Worm (Caenorhabditis elegans) whole organism, young adult: ENCODE results near the gene ugt-36.

Experiments used
- B0019.2 ChIP-seq: fragments of 200-800 bp; sonication (Bioruptor generic); conservative IDR thresholded peaks from 2 replicates; pipeline ENCODE4 v1.3.6; 2022; ENCODE audit warnings: missing genetic modification reagents, missing genetic modification characterization, missing compliant biosample characterization
- F10E7.11 ChIP-seq: sonication (generic microtip); optimal IDR thresholded peaks from 2 replicates; lab custom pipeline; 2017; ENCODE audit warnings: mild to moderate bottlenecking, missing genetic modification characterization, moderate library complexity, missing compliant biosample characterization
- F22D6.2 ChIP-seq: sonication (generic microtip); optimal IDR thresholded peaks from 2 replicates; lab custom pipeline; 2016; ENCODE audit warnings: mild to moderate bottlenecking, missing genetic modification characterization, missing compliant biosample characterization
- K12H6.12 ChIP-seq: fragments of 200-800 bp; sonication (Bioruptor generic); optimal IDR thresholded peaks from 2 replicates; lab custom pipeline; 2018; ENCODE audit warnings: mild to moderate bottlenecking, missing genetic modification characterization, missing compliant biosample characterization
- Y53F4B.3 ChIP-seq: fragments of 200-800 bp; sonication (Bioruptor generic); IDR thresholded peaks from 2 replicates; pipeline ENCODE4 v1.3.6; 2022; ENCODE audit warnings: missing genetic modification reagents, missing genetic modification characterization, missing compliant biosample characterization
- Y95B8A.8 ChIP-seq: fragments of 200-800 bp; sonication (Bioruptor generic); IDR thresholded peaks from 2 replicates; pipeline ENCODE4 v1.3.6; 2022; ENCODE audit warnings: missing genetic modification reagents, missing genetic modification characterization, missing compliant biosample characterization
- akir-1 ChIP-seq: fragments of 200-800 bp; sonication (Bioruptor generic); optimal IDR thresholded peaks from 2 replicates; lab custom pipeline; 2018; ENCODE audit warnings: mild to moderate bottlenecking, missing genetic modification characterization, moderate library complexity, missing compliant biosample characterization
- aptf-2 ChIP-seq: fragments of 200-800 bp; sonication (Bioruptor generic); conservative IDR thresholded peaks from 2 replicates; pipeline ENCODE4 v1.3.6; 2022; ENCODE audit warnings: missing genetic modification reagents, missing genetic modification characterization, missing compliant biosample characterization
- attf-6 ChIP-seq: fragments of 200-800 bp; sonication (Bioruptor generic); IDR thresholded peaks from 2 replicates; pipeline ENCODE4 v1.3.6; 2022; ENCODE audit warnings: missing genetic modification reagents, missing genetic modification characterization, missing compliant biosample characterization
- bed-2 ChIP-seq: fragments of 200-800 bp; sonication (Bioruptor generic); IDR thresholded peaks from 2 replicates; pipeline ENCODE4 v1.3.6; 2022; ENCODE audit warnings: missing genetic modification reagents, missing genetic modification characterization, missing compliant biosample characterization
- cebp-1 ChIP-seq, 2 experiments: fragments of 200-800 bp in 1 of 2; sonication (Bioruptor generic) in 1 of 2; sonication (generic microtip) in 1 of 2; IDR thresholded peaks in 1 of 2; optimal IDR thresholded peaks in 1 of 2; 2 replicates each; pipeline versions ENCODE4 v1.3.6 to Lab custom; 2017 to 2022; ENCODE audit warnings: missing compliant biosample characterization in 2 of 2, missing genetic modification characterization in 2 of 2, mild to moderate bottlenecking in 1 of 2, missing genetic modification reagents in 1 of 2, moderate library complexity in 1 of 2
- ceh-40 ChIP-seq: fragments of 200-800 bp; sonication (Bioruptor generic); IDR thresholded peaks from 2 replicates; pipeline ENCODE4 v1.3.6; 2022; ENCODE audit warnings: missing genetic modification characterization, missing compliant biosample characterization
- ceh-58 ChIP-seq: fragments of 200-800 bp; sonication (Bioruptor generic); IDR thresholded peaks from 2 replicates; pipeline ENCODE4 v1.3.6; 2022; ENCODE audit warnings: missing genetic modification characterization, missing compliant biosample characterization
- egl-18 ChIP-seq: fragments of 200-800 bp; sonication (Bioruptor generic); IDR thresholded peaks from 2 replicates; pipeline ENCODE4 v1.3.6; 2022; ENCODE audit warnings: missing genetic modification reagents, missing genetic modification characterization, missing compliant biosample characterization
- hmg-1.2 ChIP-seq: fragments of 200-800 bp; sonication (Bioruptor generic); IDR thresholded peaks from 2 replicates; pipeline ENCODE4 v1.3.6; 2022; ENCODE audit warnings: missing genetic modification reagents, missing genetic modification characterization, missing compliant biosample characterization
- lin-40 ChIP-seq: sonication (generic microtip); optimal IDR thresholded peaks from 2 replicates; lab custom pipeline; 2016; ENCODE audit warnings: missing genetic modification characterization, mild to moderate bottlenecking, missing compliant biosample characterization, missing genotype, missing genetic modification reagents
- lin-54 ChIP-seq: fragments of 200-800 bp; sonication (Bioruptor generic); optimal IDR thresholded peaks from 2 replicates; lab custom pipeline; 2018; ENCODE audit warnings: mild to moderate bottlenecking, missing genetic modification characterization, missing compliant biosample characterization
- madf-8 ChIP-seq: fragments of 200-800 bp; sonication (Bioruptor generic); conservative IDR thresholded peaks from 2 replicates; pipeline ENCODE4 v1.3.6; 2022; ENCODE audit warnings: missing genetic modification reagents, missing genetic modification characterization, missing compliant biosample characterization
- mcd-1 ChIP-seq: fragments of 200-800 bp; sonication (Bioruptor generic); IDR thresholded peaks from 2 replicates; pipeline ENCODE4 v1.3.6; 2022; ENCODE audit warnings: missing genetic modification reagents, missing genetic modification characterization, missing compliant biosample characterization
- mel-28 ChIP-seq: sonication (generic microtip); optimal IDR thresholded peaks from 2 replicates; lab custom pipeline; 2016; ENCODE audit warnings: borderline replicate concordance, mild to moderate bottlenecking, missing genetic modification characterization, missing compliant biosample characterization
- nfya-2 ChIP-seq: fragments of 200-800 bp; sonication (Bioruptor generic); IDR thresholded peaks from 2 replicates; pipeline ENCODE4 v1.3.6; 2022; ENCODE audit warnings: missing genetic modification reagents, missing genetic modification characterization, missing compliant biosample characterization
- nhr-120 ChIP-seq: fragments of 200-800 bp; sonication (Bioruptor generic); IDR thresholded peaks from 2 replicates; pipeline ENCODE4 v1.3.6; 2022; ENCODE audit warnings: missing genetic modification characterization, missing compliant biosample characterization
- repo-1 ChIP-seq: sonication (generic microtip); optimal IDR thresholded peaks from 2 replicates; lab custom pipeline; 2017; ENCODE audit warnings: mild to moderate bottlenecking, missing genetic modification characterization, missing compliant biosample characterization
- rpc-1 ChIP-seq, 2 experiments: fragments of 150-350 bp in 1 of 2; sonication (generic microtip) in 1 of 2; optimal IDR thresholded peaks; 2 replicates each; lab custom pipeline; 2014 to 2018; ENCODE audit warnings: missing biosample characterization in 1 of 2, missing genetic modification characterization in 1 of 2, missing genetic modification reagents in 1 of 2, missing genotype in 1 of 2
- sea-2 ChIP-seq: fragments of 200-800 bp; sonication (Bioruptor generic); IDR thresholded peaks from 2 replicates; pipeline ENCODE4 v1.3.6; 2022; ENCODE audit warnings: missing genetic modification characterization, missing compliant biosample characterization
- snpc-4 ChIP-seq, 5 experiments: fragments of 150-350 bp in 1 of 5; sonication (generic microtip) in 4 of 5; optimal IDR thresholded peaks; 2 replicates each; lab custom pipeline; 2014 to 2018; ENCODE audit warnings: missing genetic modification characterization in 5 of 5, missing biosample characterization in 3 of 5, antibody characterized with exemption in 2 of 5, mild to moderate bottlenecking in 2 of 5, missing compliant biosample characterization in 2 of 5, missing genotype in 2 of 5, moderate library complexity in 2 of 5, missing genetic modification reagents in 1 of 5
- tbx-9 ChIP-seq: sonication (generic microtip); optimal IDR thresholded peaks from 2 replicates; lab custom pipeline; 2016; ENCODE audit warnings: borderline replicate concordance, missing genetic modification characterization, inconsistent platforms, missing compliant biosample characterization
- tlf-1 ChIP-seq: fragments of 200-800 bp; sonication (Bioruptor generic); optimal IDR thresholded peaks from 2 replicates; lab custom pipeline; 2018; ENCODE audit warnings: mild to moderate bottlenecking, missing genetic modification characterization, missing compliant biosample characterization
- xnd-1 ChIP-seq: sonication (generic microtip); optimal IDR thresholded peaks from 2 replicates; lab custom pipeline; 2016; ENCODE audit warnings: missing genotype, missing genetic modification reagents, missing genetic modification characterization, missing compliant biosample characterization
- zim-3 ChIP-seq: sonication (generic microtip); optimal IDR thresholded peaks from 2 replicates; lab custom pipeline; 2017; ENCODE audit warnings: mild to moderate bottlenecking, missing genetic modification characterization, moderate library complexity, missing compliant biosample characterization
- ztf-25 ChIP-seq: fragments of 200-800 bp; sonication (Bioruptor generic); IDR thresholded peaks from 2 replicates; pipeline ENCODE4 v1.3.6; 2022; ENCODE audit warnings: missing genetic modification reagents, missing genetic modification characterization, missing compliant biosample characterization
- ztf-6 ChIP-seq: fragments of 200-800 bp; sonication (Bioruptor generic); IDR thresholded peaks from 2 replicates; pipeline ENCODE4 v1.3.6; 2022; ENCODE audit warnings: missing genetic modification reagents, missing genetic modification characterization, missing compliant biosample characterization

The ugt-36 gene

ce11 chrV:7123188-7123708 is 43.6 kb upstream of the ugt-36 start, which contains the start of gene lmd-5:
Gene lmd-5 (plus strand): TSS chrV:7123658.
- TF ChIP-seq B0019.2 (GFP tag; lab: Robert Waterston, UW) = no peak
- TF ChIP-seq xnd-1 (tag; lab: Kevin White, UChicago) = no peak
- TF ChIP-seq, all 124 proteins: peak for 0

- TF ChIP-seq aptf-2 (GFP tag; lab: Robert Waterston, UW) (no peak), ztf-6 (no peak), cebp-1 (GFP tag; IDR thresholded peaks at IDR 0.05; lab: Robert Waterston, UW) (no peak), cebp-1 (tag; optimal IDR thresholded peaks at IDR 0.05; lab: Kevin White, UChicago) (no peak), F22D6.2 (tag; lab: Kevin White, UChicago) (no peak), Y95B8A.8 (GFP tag; lab: Robert Waterston, UW) (no peak), akir-1 (GFP tag; lab: Kevin White, UChicago) (no peak), mcd-1 (GFP tag; lab: Robert Waterston, UW) (no peak), ztf-25 (no peak), lin-40 (tag; lab: Kevin White, UChicago) (no peak), tbx-9 (tag; lab: Kevin White, UChicago) (no peak), sea-2 (no peak), ceh-40 (GFP tag; lab: Robert Waterston, UW) (no peak), nfya-2 (GFP tag; lab: Robert Waterston, UW) (no peak), K12H6.12 (tag; lab: Kevin White, UChicago) (no peak), F10E7.11 (tag; lab: Kevin White, UChicago) (no peak), madf-8 (GFP tag; lab: Robert Waterston, UW) (no peak), nhr-120 (GFP tag; lab: Robert Waterston, UW) (no peak), attf-6 (GFP tag; lab: Robert Waterston, UW) (no peak)
These were observed 42.8 kb upstream of the ugt-36 start for ce11 chrV:7123979-7124378.

ce11 chrV:7129460-7129859 is 37.3 kb upstream of the ugt-36 start, which contains the start of gene T01C4.8:
Gene T01C4.8 (minus strand): TSS chrV:7129560.
- no peak for TF ChIP-seq tlf-1 (GFP tag; lab: Kevin White, UChicago)
- TF ChIP-seq zim-3 (tag; lab: Kevin White, UChicago) = no peak
- no peak for TF ChIP-seq snpc-4 (GFP tag; optimal IDR thresholded peaks at IDR 0.05; lab: Kevin White, UChicago)
- TF ChIP-seq snpc-4 (tag; optimal IDR thresholded peaks at IDR 0.05; lab: Kevin White, UChicago) = no peak
- no peak for TF ChIP-seq Y53F4B.3 (GFP tag; lab: Robert Waterston, UW)
- no peak for TF ChIP-seq repo-1 (tag; lab: Kevin White, UChicago)
- no peak for TF ChIP-seq B0019.2 (GFP tag; lab: Robert Waterston, UW)
- no peak for TF ChIP-seq cebp-1 (GFP tag; IDR thresholded peaks at IDR 0.05; lab: Robert Waterston, UW)
- TF ChIP-seq cebp-1 (tag; optimal IDR thresholded peaks at IDR 0.05; lab: Kevin White, UChicago) = no peak
- no peak for TF ChIP-seq hmg-1.2 (GFP tag; lab: Robert Waterston, UW)
- TF ChIP-seq ceh-58 (GFP tag; lab: Robert Waterston, UW) = no peak
- TF ChIP-seq lin-54 (GFP tag; lab: Kevin White, UChicago) = no peak
- no peak for TF ChIP-seq egl-18

- TF ChIP-seq lin-40 (tag; lab: Kevin White, UChicago) (no peak), bed-2 (GFP tag; lab: Robert Waterston, UW) (no peak), attf-6 (GFP tag; lab: Robert Waterston, UW) (no peak), rpc-1 (optimal IDR thresholded peaks at IDR 0.05; lab: Kevin White, UChicago) (no peak), rpc-1 (tag; optimal IDR thresholded peaks at IDR 0.05; lab: Kevin White, UChicago) (no peak), mel-28 (no peak)
These were observed 35.8 kb upstream of the ugt-36 start, which contains the start of gene srx-36 for ce11 chrV:7130974-7131373. Gene srx-36 (minus strand): TSS chrV:7131074.
